Fruit fly (Drosophila melanogaster) whole organism, prepupa: ENCODE measurements around the gene CG15023.

Source experiments
- Blimp-1 ChIP-seq: fragments of 200-800 bp; sonication (Bioruptor generic); optimal IDR thresholded peaks from 3 replicates; lab custom pipeline; 2017; ENCODE audit warnings: missing biosample characterization, missing genetic modification characterization, mild to moderate bottlenecking, moderate library complexity, missing genetic modification reagents
- CG11294 ChIP-seq: fragments of 200-800 bp; sonication (Bioruptor generic); IDR thresholded peaks from 2 replicates; pipeline ENCODE4 v1.3.6; 2022; ENCODE audit warnings: missing biosample characterization, missing genetic modification characterization
- CG11762 ChIP-seq: fragments of 200-800 bp; sonication (Bioruptor generic); optimal IDR thresholded peaks from 3 replicates; lab custom pipeline; 2016; ENCODE audit warnings: missing biosample characterization, missing genetic modification characterization; ENCODE audit not compliant: insufficient read depth
- CG15336 ChIP-seq: fragments of 200-800 bp; sonication (Bioruptor generic); IDR thresholded peaks from 2 replicates; pipeline ENCODE4 v1.3.6; 2022; ENCODE audit warnings: missing biosample characterization, missing genetic modification characterization
- CG3032 ChIP-seq: fragments of 200-800 bp; optimal IDR thresholded peaks from 2 replicates; lab custom pipeline; 2019; ENCODE audit warnings: missing biosample characterization, mild to moderate bottlenecking, missing genetic modification characterization, moderate library complexity
- CG31627 ChIP-seq: fragments of 200-800 bp; sonication (Bioruptor generic); optimal IDR thresholded peaks from 3 replicates; lab custom pipeline; 2016; ENCODE audit warnings: missing biosample characterization, missing genetic modification characterization
- CG34406 ChIP-seq: fragments of 200-800 bp; sonication (Bioruptor generic); optimal IDR thresholded peaks from 3 replicates; lab custom pipeline; 2016; ENCODE audit warnings: missing biosample characterization, missing genetic modification characterization
- CG4318 ChIP-seq: fragments of 200-800 bp; sonication (Bioruptor generic); optimal IDR thresholded peaks from 3 replicates; lab custom pipeline; 2017; ENCODE audit warnings: missing biosample characterization, mild to moderate bottlenecking, missing genetic modification characterization
- CG6163 ChIP-seq: fragments of 200-800 bp; sonication (Bioruptor generic); IDR thresholded peaks from 3 replicates; pipeline ENCODE4 v1.3.6; 2022; ENCODE audit warnings: missing biosample characterization, missing genetic modification characterization
- CG6276 ChIP-seq: fragments of 200-800 bp; sonication (Bioruptor generic); optimal IDR thresholded peaks from 2 replicates; lab custom pipeline; 2017; ENCODE audit warnings: missing biosample characterization, mild to moderate bottlenecking, missing genetic modification characterization
- CG7368 ChIP-seq: fragments of 200-800 bp; sonication (Bioruptor generic); optimal IDR thresholded peaks from 3 replicates; lab custom pipeline; 2016; ENCODE audit warnings: missing biosample characterization, missing genetic modification characterization
- CG8319 ChIP-seq: fragments of 200-800 bp; sonication (Bioruptor generic); optimal IDR thresholded peaks from 3 replicates; lab custom pipeline; 2016; ENCODE audit warnings: missing biosample characterization, missing genetic modification characterization
- Eip78C ChIP-seq: fragments of 200-800 bp; sonication (Bioruptor generic); peaks from one replicate; lab custom pipeline; 2016; ENCODE audit warnings: missing biosample characterization, missing genetic modification characterization
- Ets21C ChIP-seq: fragments of 200-800 bp; sonication (Bioruptor generic); optimal IDR thresholded peaks from 3 replicates; lab custom pipeline; 2016; ENCODE audit warnings: missing biosample characterization, missing genetic modification characterization
- Ets96B ChIP-seq: fragments of 200-800 bp; optimal IDR thresholded peaks from 2 replicates; lab custom pipeline; 2019; ENCODE audit warnings: missing biosample characterization, mild to moderate bottlenecking, missing genetic modification characterization, moderate library complexity
- Gug ChIP-seq: fragments of 200-800 bp; sonication (Bioruptor generic); IDR thresholded peaks from 2 replicates; pipeline ENCODE4 v1.3.6; 2022; ENCODE audit warnings: missing biosample characterization, missing genetic modification characterization
- Hr38 ChIP-seq: sonication (Bioruptor generic); optimal IDR thresholded peaks from 2 replicates; lab custom pipeline; 2016; ENCODE audit warnings: missing biosample characterization, missing genetic modification characterization
- Hr4 ChIP-seq: fragments of 200-800 bp; sonication (Bioruptor generic); optimal IDR thresholded peaks from 3 replicates; lab custom pipeline; 2016; ENCODE audit warnings: missing biosample characterization, missing genetic modification characterization
- Met ChIP-seq: fragments of 200-800 bp; sonication (Bioruptor generic); optimal IDR thresholded peaks from 3 replicates; lab custom pipeline; 2016; ENCODE audit warnings: missing biosample characterization, missing genetic modification characterization
- Smox ChIP-seq: fragments of 200-800 bp; sonication (Bioruptor generic); optimal IDR thresholded peaks from 3 replicates; lab custom pipeline; 2016; ENCODE audit warnings: missing biosample characterization, missing genetic modification characterization
- achi ChIP-seq: fragments of 200-800 bp; sonication (Bioruptor generic); optimal IDR thresholded peaks from 3 replicates; lab custom pipeline; 2016; ENCODE audit warnings: missing biosample characterization, missing genetic modification characterization
- acj6 ChIP-seq: fragments of 200-800 bp; sonication (Bioruptor generic); optimal IDR thresholded peaks from 3 replicates; lab custom pipeline; 2016; ENCODE audit warnings: missing biosample characterization, missing genetic modification characterization
- cyc ChIP-seq: fragments of 200-800 bp; sonication (Bioruptor generic); optimal IDR thresholded peaks from 3 replicates; lab custom pipeline; 2016; ENCODE audit warnings: missing biosample characterization, missing genetic modification characterization
- dac ChIP-seq: fragments of 200-800 bp; sonication (Bioruptor generic); optimal IDR thresholded peaks from 2 replicates; lab custom pipeline; 2017; ENCODE audit warnings: missing biosample characterization, mild to moderate bottlenecking, missing genetic modification characterization
- dsx ChIP-seq: fragments of 200-800 bp; optimal IDR thresholded peaks from 3 replicates; lab custom pipeline; 2019; ENCODE audit warnings: missing biosample characterization, mild to moderate bottlenecking, missing genetic modification characterization, moderate library complexity; ENCODE audit not compliant: poor library complexity, severe bottlenecking
- eg ChIP-seq: fragments of 200-800 bp; sonication (Bioruptor generic); IDR thresholded peaks from 3 replicates; pipeline ENCODE4 v1.3.6; 2022; ENCODE audit warnings: missing biosample characterization, missing genetic modification characterization
- esn ChIP-seq: fragments of 200-800 bp; sonication (Bioruptor generic); optimal IDR thresholded peaks from 2 replicates; lab custom pipeline; 2016; ENCODE audit warnings: missing biosample characterization, mild to moderate bottlenecking, missing genetic modification characterization, moderate library complexity
- fd85E ChIP-seq: fragments of 200-800 bp; sonication (Bioruptor generic); optimal IDR thresholded peaks from 3 replicates; lab custom pipeline; 2016; ENCODE audit warnings: missing biosample characterization, missing genetic modification characterization
- svp ChIP-seq: fragments of 200-800 bp; sonication (Bioruptor generic); peaks from one replicate; lab custom pipeline; 2016; ENCODE audit warnings: missing biosample characterization, missing genetic modification characterization

CG15023 gene

dm6 chr3L:4460307-4461088 is 806 bp downstream of the CG15023 start, which contains the start of gene CG15022:
TSS of gene CG15022 (minus strand) at chr3L:4460317.
- no peak for TF ChIP-seq Ets21C (GFP tag; lab: Kevin White, UChicago)

dm6 chr3L:4458063-4458462 is 3.2 kb downstream of the CG15023 start, which contains the start of gene CG11345:
TSS of gene CG11345 (minus strand) at chr3L:4458163.
- TF ChIP-seq esn (GFP tag; lab: Kevin White, UChicago), result no peak
- TF ChIP-seq Hr38, result no peak
- no peak for TF ChIP-seq CG11762 (GFP tag; lab: Kevin White, UChicago)
- no peak for TF ChIP-seq svp (GFP tag; lab: Kevin White, UChicago)
- no peak for TF ChIP-seq acj6 (GFP tag; lab: Kevin White, UChicago)
- no peak for TF ChIP-seq CG11294 (GFP tag; lab: Robert Waterston, UW)
- no peak for TF ChIP-seq CG6163 (GFP tag; lab: Robert Waterston, UW)
- TF ChIP-seq eg, result no peak
- no peak for TF ChIP-seq CG8319 (GFP tag; lab: Kevin White, UChicago)
- no peak for TF ChIP-seq Hr4 (GFP tag; lab: Kevin White, UChicago)
- no peak for TF ChIP-seq Ets21C (GFP tag; lab: Kevin White, UChicago)
- TF ChIP-seq Ets96B (tag; lab: Kevin White, UChicago), result no peak
- TF ChIP-seq dsx (GFP tag; lab: Kevin White, UChicago), result no peak
- no peak for TF ChIP-seq CG31627 (GFP tag; lab: Kevin White, UChicago)
- no peak for TF ChIP-seq CG7368 (GFP tag; lab: Kevin White, UChicago)
- no peak for TF ChIP-seq CG15336 (GFP tag; lab: Robert Waterston, UW)
- no peak for TF ChIP-seq Blimp-1 (GFP tag; lab: Kevin White, UChicago)

DNA sequence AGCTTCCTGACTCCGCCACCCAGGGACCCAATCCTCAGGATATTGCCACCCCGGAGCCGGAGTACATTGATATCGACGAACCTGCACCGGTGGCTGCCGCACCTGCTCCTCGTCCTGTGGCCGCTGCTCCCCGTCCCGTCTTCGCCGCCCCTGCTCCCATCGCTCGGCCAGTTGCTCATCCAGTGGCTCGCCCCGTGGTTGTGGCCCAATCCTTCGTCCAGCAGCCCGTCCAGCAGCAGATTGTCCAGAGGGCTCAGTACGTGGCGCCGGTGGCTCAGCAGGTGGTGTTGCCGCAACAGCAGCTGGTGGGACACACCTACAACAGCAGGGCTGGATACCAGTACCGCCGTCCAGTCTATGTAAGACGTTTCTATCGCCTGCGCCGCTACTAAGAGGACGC is 14.1 kb downstream of the CG15023 start:
- TF ChIP-seq Smox (GFP tag; lab: Kevin White, UChicago), result no peak
- no peak for TF ChIP-seq Met (GFP tag; lab: Kevin White, UChicago)
- TF ChIP-seq CG6276 (GFP tag; lab: Kevin White, UChicago), result no peak
- TF ChIP-seq CG31627 (GFP tag; lab: Kevin White, UChicago), result no peak
- no peak for TF ChIP-seq CG4318 (GFP tag; lab: Kevin White, UChicago)
- TF ChIP-seq cyc (GFP tag; lab: Kevin White, UChicago), result no peak
- no peak for TF ChIP-seq Gug (GFP tag; lab: Robert Waterston, UW)

- TF ChIP-seq dac (GFP tag; lab: Kevin White, UChicago) (no peak), CG3032 (tag; lab: Kevin White, UChicago) (no peak), Blimp-1 (GFP tag; lab: Kevin White, UChicago) (no peak), CG15336 (GFP tag; lab: Robert Waterston, UW) (no peak), acj6 (GFP tag; lab: Kevin White, UChicago) (no peak)
- TF ChIP-seq, all 60 proteins: peak for 0
Observed at dm6 chr3L:4446273-4446672, 15.0 kb downstream of the CG15023 start, which contains the start of gene CG12607. TSS of gene CG12607 (plus strand) at chr3L:4446573.

- TF ChIP-seq Eip78C (GFP tag; lab: Kevin White, UChicago) (peak; percentile 6), fd85E (no peak), achi (GFP tag; lab: Kevin White, UChicago) (no peak)
Observed at dm6 chr3L:4445824-4446223, 15.5 kb downstream of the CG15023 start.

DNA sequence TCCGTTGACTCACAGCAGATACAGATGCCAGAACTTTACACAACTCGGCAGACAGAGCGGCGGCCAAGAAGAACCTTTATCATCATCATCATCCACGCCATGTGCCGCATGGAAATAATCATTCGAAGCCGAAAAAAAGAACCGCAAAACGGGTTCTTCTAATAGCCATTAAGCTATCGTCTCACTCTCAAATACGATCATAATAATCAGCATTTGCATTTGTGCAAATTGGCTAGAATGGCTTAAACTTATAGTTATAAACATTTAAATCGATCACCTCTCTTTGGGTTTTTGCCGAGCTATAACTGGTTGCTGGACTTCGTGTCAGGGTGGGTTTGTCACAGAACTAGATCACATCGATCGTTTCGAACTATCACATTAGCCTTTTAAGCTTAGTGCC is 19.1 kb downstream of the CG15023 start:
- TF ChIP-seq CG34406 (GFP tag; lab: Kevin White, UChicago) (no peak), dsx (GFP tag; lab: Kevin White, UChicago) (no peak), dac (GFP tag; lab: Kevin White, UChicago) (no peak), CG6163 (GFP tag; lab: Robert Waterston, UW) (no peak)
